Worm (Caenorhabditis elegans) whole organism, young adult: ENCODE data around the gene C56A3.5.

Experiments
- B0035.1 ChIP-seq: sonication (generic microtip); optimal IDR thresholded peaks from 2 replicates; lab custom pipeline; 2016; ENCODE audit warnings: missing genetic modification characterization, mild to moderate bottlenecking, missing compliant biosample characterization, missing genotype, missing genetic modification reagents
- B0336.3 ChIP-seq: fragments of 200-800 bp; sonication (Bioruptor generic); IDR thresholded peaks from 2 replicates; pipeline ENCODE4 v1.3.6; 2022; ENCODE audit warnings: missing genetic modification characterization, missing compliant biosample characterization
- D2030.7 ChIP-seq: fragments of 200-800 bp; sonication (Bioruptor generic); IDR thresholded peaks from 2 replicates; pipeline ENCODE4 v1.3.6; 2022; ENCODE audit warnings: missing genetic modification reagents, missing genetic modification characterization, missing compliant biosample characterization
- F23B12.7 ChIP-seq: sonication (generic microtip); optimal IDR thresholded peaks from 2 replicates; lab custom pipeline; 2017; ENCODE audit warnings: missing genetic modification characterization, mild to moderate bottlenecking, missing compliant biosample characterization, antibody characterized with exemption, moderate library complexity; ENCODE audit not compliant: insufficient read depth
- K11D2.4 ChIP-seq: fragments of 200-800 bp; sonication (Bioruptor generic); IDR thresholded peaks from 2 replicates; pipeline ENCODE4 v1.3.6; 2022; ENCODE audit warnings: missing genetic modification reagents, missing genetic modification characterization, missing compliant biosample characterization
- K12H6.12 ChIP-seq: fragments of 200-800 bp; sonication (Bioruptor generic); optimal IDR thresholded peaks from 2 replicates; lab custom pipeline; 2018; ENCODE audit warnings: mild to moderate bottlenecking, missing genetic modification characterization, missing compliant biosample characterization
- Y53G8AR.9 ChIP-seq: fragments of 200-800 bp; sonication (Bioruptor generic); conservative IDR thresholded peaks from 2 replicates; pipeline ENCODE4 v1.3.6; 2022; ENCODE audit warnings: missing genetic modification reagents, missing genetic modification characterization, missing compliant biosample characterization
- athp-1 ChIP-seq: sonication (generic microtip); optimal IDR thresholded peaks from 2 replicates; lab custom pipeline; 2017; ENCODE audit warnings: mild to moderate bottlenecking, missing genetic modification characterization, missing compliant biosample characterization
- attf-5 ChIP-seq: fragments of 200-800 bp; sonication (Bioruptor generic); optimal IDR thresholded peaks from 2 replicates; lab custom pipeline; 2018; ENCODE audit warnings: mild to moderate bottlenecking, missing genetic modification characterization, missing compliant biosample characterization
- bed-1 ChIP-seq: fragments of 200-800 bp; sonication (Bioruptor generic); IDR thresholded peaks from 2 replicates; pipeline ENCODE4 v1.3.6; 2022; ENCODE audit warnings: missing genetic modification reagents, missing genetic modification characterization, missing compliant biosample characterization
- ccch-3 ChIP-seq: fragments of 200-800 bp; sonication (Bioruptor generic); optimal IDR thresholded peaks from 2 replicates; lab custom pipeline; 2018; ENCODE audit warnings: mild to moderate bottlenecking, missing genetic modification characterization, missing compliant biosample characterization
- cebp-1 ChIP-seq, 2 experiments: fragments of 200-800 bp in 1 of 2; sonication (Bioruptor generic) in 1 of 2; sonication (generic microtip) in 1 of 2; IDR thresholded peaks in 1 of 2; optimal IDR thresholded peaks in 1 of 2; 2 replicates each; pipeline versions ENCODE4 v1.3.6 to Lab custom; 2017 to 2022; ENCODE audit warnings: missing compliant biosample characterization in 2 of 2, missing genetic modification characterization in 2 of 2, mild to moderate bottlenecking in 1 of 2, missing genetic modification reagents in 1 of 2, moderate library complexity in 1 of 2
- ceh-58 ChIP-seq: fragments of 200-800 bp; sonication (Bioruptor generic); IDR thresholded peaks from 2 replicates; pipeline ENCODE4 v1.3.6; 2022; ENCODE audit warnings: missing genetic modification characterization, missing compliant biosample characterization
- die-1 ChIP-seq: sonication (generic microtip); optimal IDR thresholded peaks from 2 replicates; lab custom pipeline; 2016; ENCODE audit warnings: missing genotype, mild to moderate bottlenecking, missing genetic modification characterization, missing compliant biosample characterization
- dox-1 ChIP-seq: fragments of 200-800 bp; sonication (Bioruptor generic); IDR thresholded peaks from 2 replicates; pipeline ENCODE4 v1.3.6; 2022; ENCODE audit warnings: missing genetic modification reagents, missing genetic modification characterization, missing compliant biosample characterization
- efl-1 ChIP-seq: fragments of 150-350 bp; optimal IDR thresholded peaks from 2 replicates; lab custom pipeline; 2014; ENCODE audit warnings: missing biosample characterization, missing genetic modification reagents, missing genetic modification characterization
- him-1 ChIP-seq: sonication (generic microtip); optimal IDR thresholded peaks from 2 replicates; lab custom pipeline; 2016; ENCODE audit warnings: missing genotype, missing genetic modification reagents, missing genetic modification characterization, missing compliant biosample characterization
- hlh-12 ChIP-seq: sonication (generic microtip); optimal IDR thresholded peaks from 2 replicates; lab custom pipeline; 2016; ENCODE audit warnings: missing genetic modification characterization, missing compliant biosample characterization
- hmg-1.2 ChIP-seq: fragments of 200-800 bp; sonication (Bioruptor generic); IDR thresholded peaks from 2 replicates; pipeline ENCODE4 v1.3.6; 2022; ENCODE audit warnings: missing genetic modification reagents, missing genetic modification characterization, missing compliant biosample characterization
- let-526 ChIP-seq: fragments of 200-800 bp; sonication (Bioruptor generic); IDR thresholded peaks from 2 replicates; pipeline ENCODE4 v1.3.6; 2022; ENCODE audit warnings: missing genetic modification reagents, missing genetic modification characterization, missing compliant biosample characterization
- lin-54 ChIP-seq: fragments of 200-800 bp; sonication (Bioruptor generic); optimal IDR thresholded peaks from 2 replicates; lab custom pipeline; 2018; ENCODE audit warnings: mild to moderate bottlenecking, missing genetic modification characterization, missing compliant biosample characterization
- lir-1 ChIP-seq: fragments of 200-800 bp; sonication (Bioruptor generic); conservative IDR thresholded peaks from 2 replicates; pipeline ENCODE4 v1.3.6; 2022; ENCODE audit warnings: missing genetic modification reagents, missing genetic modification characterization, missing compliant biosample characterization
- lsl-1 ChIP-seq: fragments of 200-800 bp; sonication (Bioruptor generic); optimal IDR thresholded peaks from 2 replicates; lab custom pipeline; 2018; ENCODE audit warnings: mild to moderate bottlenecking, missing genetic modification characterization, moderate library complexity, missing compliant biosample characterization
- madf-3 ChIP-seq: fragments of 200-800 bp; sonication (Bioruptor generic); IDR thresholded peaks from 2 replicates; pipeline ENCODE4 v1.3.6; 2022; ENCODE audit warnings: missing genetic modification reagents, missing genetic modification characterization, missing compliant biosample characterization
- madf-6 ChIP-seq: fragments of 200-800 bp; sonication (Bioruptor generic); IDR thresholded peaks from 2 replicates; pipeline ENCODE4 v1.3.6; 2022; ENCODE audit warnings: missing genetic modification reagents, missing genetic modification characterization, missing compliant biosample characterization
- madf-8 ChIP-seq: fragments of 200-800 bp; sonication (Bioruptor generic); conservative IDR thresholded peaks from 2 replicates; pipeline ENCODE4 v1.3.6; 2022; ENCODE audit warnings: missing genetic modification reagents, missing genetic modification characterization, missing compliant biosample characterization
- mcd-1 ChIP-seq: fragments of 200-800 bp; sonication (Bioruptor generic); IDR thresholded peaks from 2 replicates; pipeline ENCODE4 v1.3.6; 2022; ENCODE audit warnings: missing genetic modification reagents, missing genetic modification characterization, missing compliant biosample characterization
- mel-28 ChIP-seq: sonication (generic microtip); optimal IDR thresholded peaks from 2 replicates; lab custom pipeline; 2016; ENCODE audit warnings: borderline replicate concordance, mild to moderate bottlenecking, missing genetic modification characterization, missing compliant biosample characterization
- mes-4 ChIP-seq: sonication (generic microtip); optimal IDR thresholded peaks from 2 replicates; lab custom pipeline; 2016; ENCODE audit warnings: missing genotype, missing genetic modification characterization, missing compliant biosample characterization
- nfya-2 ChIP-seq: fragments of 200-800 bp; sonication (Bioruptor generic); IDR thresholded peaks from 2 replicates; pipeline ENCODE4 v1.3.6; 2022; ENCODE audit warnings: missing genetic modification reagents, missing genetic modification characterization, missing compliant biosample characterization
- nhr-80 ChIP-seq: sonication (generic microtip); optimal IDR thresholded peaks from 2 replicates; lab custom pipeline; 2016; ENCODE audit warnings: missing genetic modification characterization, missing compliant biosample characterization
- rcor-1 ChIP-seq: fragments of 200-800 bp; sonication (Bioruptor generic); IDR thresholded peaks from 2 replicates; pipeline ENCODE4 v1.3.6; 2022; ENCODE audit warnings: missing genetic modification reagents, missing genetic modification characterization, missing compliant biosample characterization
- snpc-1.3 ChIP-seq: sonication (generic microtip); optimal IDR thresholded peaks from 2 replicates; lab custom pipeline; 2017; ENCODE audit warnings: missing genetic modification characterization, mild to moderate bottlenecking, missing compliant biosample characterization, antibody characterized with exemption, moderate library complexity, missing genotype, missing genetic modification reagents; ENCODE audit not compliant: insufficient read depth
- snpc-3.4 ChIP-seq: sonication (generic microtip); optimal IDR thresholded peaks from 2 replicates; lab custom pipeline; 2017; ENCODE audit warnings: missing genetic modification characterization, mild to moderate bottlenecking, missing compliant biosample characterization, antibody characterized with exemption, moderate library complexity, missing genotype, missing genetic modification reagents
- snpc-4 ChIP-seq, 5 experiments: fragments of 150-350 bp in 1 of 5; sonication (generic microtip) in 4 of 5; optimal IDR thresholded peaks; 2 replicates each; lab custom pipeline; 2014 to 2018; ENCODE audit warnings: missing genetic modification characterization in 5 of 5, missing biosample characterization in 3 of 5, antibody characterized with exemption in 2 of 5, mild to moderate bottlenecking in 2 of 5, missing compliant biosample characterization in 2 of 5, missing genotype in 2 of 5, moderate library complexity in 2 of 5, missing genetic modification reagents in 1 of 5
- unc-62 ChIP-seq: fragments of 150-350 bp; optimal IDR thresholded peaks from 2 replicates; lab custom pipeline; 2014; ENCODE audit warnings: missing biosample characterization, missing genetic modification reagents, missing genetic modification characterization

Gene C56A3.5

DNA sequence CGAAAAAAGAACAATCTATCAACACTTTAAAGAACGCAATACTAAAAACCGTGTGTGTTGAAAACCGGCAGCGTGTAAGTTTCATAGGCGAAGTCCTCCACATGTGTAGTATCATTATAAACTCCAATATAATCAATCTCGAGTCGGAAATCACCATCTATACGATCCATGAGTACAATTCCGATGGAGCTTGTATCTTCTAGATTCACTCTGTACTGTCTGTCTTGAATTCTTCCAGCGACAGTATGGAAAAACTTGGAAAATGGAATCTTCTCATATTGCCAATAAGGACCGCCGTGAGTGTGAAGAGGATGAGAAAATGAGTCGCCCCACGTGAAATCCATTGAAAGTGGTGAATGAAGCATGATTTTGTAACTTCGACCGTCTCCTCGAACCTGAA, 15.2 kb downstream of the C56A3.5 start (continued):
- TF ChIP-seq madf-3 (GFP tag; lab: Robert Waterston, UW) (peak; percentile 74; the same call in 1 of the 2 replicates), let-526 (GFP tag; lab: Robert Waterston, UW) (0 out of 2 replicates have a peak, but pooled peaks have one; percentile 11), K11D2.4 (peak; percentile 50; the same call in 1 of the 2 replicates), hlh-12 (tag; lab: Kevin White, UChicago) (peak; percentile 37), B0035.1 (peak; percentile 6), bed-1 (GFP tag; lab: Robert Waterston, UW) (no peak), Y53G8AR.9 (peak; percentile 90), snpc-1.3 (no peak)

DNA sequence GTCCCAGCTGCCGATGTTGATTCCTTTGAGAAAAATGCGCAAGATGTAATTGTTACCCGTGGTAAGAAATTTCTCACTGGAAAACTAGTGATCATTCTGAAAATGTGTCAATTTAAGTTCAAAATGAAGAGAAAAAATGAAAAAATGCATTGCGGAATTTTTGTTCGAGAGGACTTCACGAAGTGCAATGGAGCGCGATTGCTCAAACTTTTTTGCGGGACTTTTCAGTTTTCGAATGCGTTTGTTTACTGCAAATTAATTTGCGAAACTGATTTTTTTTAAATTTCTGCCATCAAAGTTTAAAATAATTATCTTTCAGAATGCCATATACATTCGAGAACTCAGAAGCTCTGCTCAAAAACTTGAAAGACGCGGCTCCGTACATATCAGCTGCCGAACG, 16.8 kb downstream of the C56A3.5 start, which contains the start of the genes nuaf-1 and bir-2:
Gene nuaf-1 (minus strand): TSS at position 98 of the 400 bp plus-strand sequence.
Gene bir-2 (plus strand): TSS at position 318 of the 400 bp plus-strand sequence.
- TF ChIP-seq K12H6.12 (tag; lab: Kevin White, UChicago) (no peak), cebp-1 (GFP tag; IDR thresholded peaks at IDR 0.05; lab: Robert Waterston, UW) (no peak), cebp-1 (tag; optimal IDR thresholded peaks at IDR 0.05; lab: Kevin White, UChicago) (no peak), mes-4 (tag; lab: Kevin White, UChicago) (no peak), lin-54 (GFP tag; lab: Kevin White, UChicago) (peak; percentile 65), B0336.3 (GFP tag; lab: Robert Waterston, UW) (no peak), ccch-3 (no peak), unc-62 (GFP tag; lab: Kevin White, UChicago) (no peak), him-1 (tag; lab: Kevin White, UChicago) (no peak), hmg-1.2 (GFP tag; lab: Robert Waterston, UW) (0 out of 2 replicates have a peak, but pooled peaks have one; percentile 8), efl-1 (GFP tag; lab: Kevin White, UChicago) (peak; percentile 46), mcd-1 (GFP tag; lab: Robert Waterston, UW) (peak; percentile 94), die-1 (tag; lab: Kevin White, UChicago) (no peak), mel-28 (tag; lab: Kevin White, UChicago) (no peak), snpc-4 (GFP tag; optimal IDR thresholded peaks at IDR 0.05; lab: Kevin White, UChicago) (no peak), snpc-4 (tag; optimal IDR thresholded peaks at IDR 0.05; lab: Kevin White, UChicago) (peak in 2 of 4 experiments; percentile 17 to 40), athp-1 (tag; lab: Kevin White, UChicago) (no peak), snpc-3.4 (peak; percentile 67), F23B12.7 (tag; lab: Kevin White, UChicago) (peak; percentile 3), ceh-58 (no peak), D2030.7 (GFP tag; lab: Robert Waterston, UW) (peak; percentile 45), nfya-2 (GFP tag; lab: Robert Waterston, UW) (no peak), nhr-80 (peak; percentile 8), madf-6 (GFP tag; lab: Robert Waterston, UW) (peak; percentile 63), attf-5 (peak; percentile 9), dox-1 (GFP tag; lab: Robert Waterston, UW) (0 out of 2 replicates have a peak, but pooled peaks have one; percentile 24), lir-1 (no peak), rcor-1 (peak; percentile 29; the same call in 1 of the 2 replicates), lsl-1 (peak; percentile 41), madf-8 (GFP tag; lab: Robert Waterston, UW) (no peak)
